Fruit fly (Drosophila melanogaster): ENCODE measurements around the gene loh.

The loh gene

dm6 chr2L:10422643-10423606, 19.4 kb upstream of the loh start, which contains the start of the genes pie and Wdfy2:
TSS of gene pie (minus strand) at chr2L:10422780.
TSS of gene Wdfy2 (plus strand) at chr2L:10423291.
- peak; percentile 6 for TF ChIP-seq cyc (GFP tag; optimal IDR thresholded peaks at IDR 0.05)
- TF ChIP-seq CG3032 (tag; optimal IDR thresholded peaks at IDR 0.05): peak; percentile 21
- no peak for TF ChIP-seq CG6792 (GFP tag; optimal IDR thresholded peaks at IDR 0.05)

- no peak for TF ChIP-seq CG11902 (GFP tag; optimal IDR thresholded peaks at IDR 0.05)
- TF ChIP-seq Eip78C (GFP tag): no peak
- TF ChIP-seq OdsH (GFP tag; optimal IDR thresholded peaks at IDR 0.05): no peak
- no peak for TF ChIP-seq Smox (GFP tag; optimal IDR thresholded peaks at IDR 0.05)
- no peak for TF ChIP-seq CG9139 (GFP tag; optimal IDR thresholded peaks at IDR 0.05)
- TF ChIP-seq achi (GFP tag; optimal IDR thresholded peaks at IDR 0.05): no peak
- no peak for TF ChIP-seq CG11762 (GFP tag; optimal IDR thresholded peaks at IDR 0.05; ENCODE audit: insufficient read depth)
- no peak for TF ChIP-seq spab (GFP tag; optimal IDR thresholded peaks at IDR 0.05)
- no peak for TF ChIP-seq topi (GFP tag; optimal IDR thresholded peaks at IDR 0.05)
- TF ChIP-seq CG32006 (GFP tag; optimal IDR thresholded peaks at IDR 0.05): no peak
- TF ChIP-seq CG6854 (GFP tag; optimal IDR thresholded peaks at IDR 0.05): no peak
- TF ChIP-seq CG10669 (GFP tag; optimal IDR thresholded peaks at IDR 0.05): no peak
- TF ChIP-seq Hr39 (GFP tag; optimal IDR thresholded peaks at IDR 0.05): no peak
- TF ChIP-seq pdm3 (GFP tag; optimal IDR thresholded peaks at IDR 0.05): no peak
- TF ChIP-seq eg (GFP tag; IDR thresholded peaks at IDR 0.05): no peak
- TF ChIP-seq salr (GFP tag; optimal IDR thresholded peaks at IDR 0.05): no peak
- TF ChIP-seq CG6276 (GFP tag; optimal IDR thresholded peaks at IDR 0.05): no peak
Observed at dm6 chr2L:10425599-10425998, 16.7 kb upstream of the loh start.

- TF ChIP-seq CG6808 (GFP tag; optimal IDR thresholded peaks at IDR 0.05): no peak
- no peak for TF ChIP-seq Sox102F (GFP tag; optimal IDR thresholded peaks at IDR 0.05)
- TF ChIP-seq Eip78C (GFP tag): peak; percentile 26
- no peak for TF ChIP-seq Sox14 (GFP tag; optimal IDR thresholded peaks at IDR 0.05)
- TF ChIP-seq CG3032 (tag; optimal IDR thresholded peaks at IDR 0.05): peak; percentile 13
- no peak for TF ChIP-seq spab (GFP tag; optimal IDR thresholded peaks at IDR 0.05)
- TF ChIP-seq CG8632 (GFP tag; optimal IDR thresholded peaks at IDR 0.05): no peak
- TF ChIP-seq lz (GFP tag; optimal IDR thresholded peaks at IDR 0.05): peak; percentile 34
- TF ChIP-seq CG11902 (GFP tag; optimal IDR thresholded peaks at IDR 0.05): no peak
- no peak for TF ChIP-seq Ets21C (GFP tag; optimal IDR thresholded peaks at IDR 0.05)
- TF ChIP-seq svp (GFP tag): no peak
- TF ChIP-seq Met (GFP tag; optimal IDR thresholded peaks at IDR 0.05): no peak
- no peak for TF ChIP-seq topi (GFP tag; optimal IDR thresholded peaks at IDR 0.05)
- TF ChIP-seq fd59A (GFP tag; optimal IDR thresholded peaks at IDR 0.05): no peak
- TF ChIP-seq CG10631 (GFP tag; optimal IDR thresholded peaks at IDR 0.05): no peak
- no peak for TF ChIP-seq dsx (GFP tag; optimal IDR thresholded peaks at IDR 0.05; ENCODE audit: poor library complexity, severe bottlenecking)
- TF ChIP-seq CG31627 (GFP tag; optimal IDR thresholded peaks at IDR 0.05): no peak
- peak; percentile 39 for TF ChIP-seq CG1621 (tag; optimal IDR thresholded peaks at IDR 0.05)
- TF ChIP-seq ss (GFP tag; optimal IDR thresholded peaks at IDR 0.05): no peak
- peak; percentile 81 for TF ChIP-seq fkh (GFP tag; optimal IDR thresholded peaks at IDR 0.05)
- peak; percentile 49 for TF ChIP-seq esn (GFP tag; optimal IDR thresholded peaks at IDR 0.05)
- TF ChIP-seq pdm3 (GFP tag; optimal IDR thresholded peaks at IDR 0.05): no peak
- TF ChIP-seq Hr4 (GFP tag; optimal IDR thresholded peaks at IDR 0.05): no peak
- no peak for TF ChIP-seq CG16779 (tag; optimal IDR thresholded peaks at IDR 0.05)
- no peak for TF ChIP-seq eg (GFP tag; IDR thresholded peaks at IDR 0.05)
Observed at dm6 chr2L:10426534-10427048, 15.7 kb upstream of the loh start, which contains the start of the genes SmB and KdelR. TSS of gene SmB (minus strand) at chr2L:10426627. TSS of gene KdelR (plus strand) at chr2L:10426887.

All from whole organism, prepupa.